Worm (Caenorhabditis elegans): ENCODE data around the gene mec-2.

ce11 chrX:5552652-5553051 lies 14.9 kb upstream of the mec-2 start, which contains the start of gene ifta-1:
- TF ChIP-seq sdc-2 (tag; optimal IDR thresholded peaks at IDR 0.05) (no peak), ceh-34 (tag; optimal IDR thresholded peaks at IDR 0.05) (no peak), dmd-4 (tag; optimal IDR thresholded peaks at IDR 0.05; ENCODE audit: borderline replicate concordance) (no peak), ama-1 (optimal IDR thresholded peaks at IDR 0.05) (no peak), dve-1 (tag; optimal IDR thresholded peaks at IDR 0.05) (no peak), nhr-11 (tag; optimal IDR thresholded peaks at IDR 0.05) (no peak), ceh-30 (tag; optimal IDR thresholded peaks at IDR 0.05) (no peak)
